Fruit fly (Drosophila melanogaster): Measurements from ENCODE around the gene CG14696.

Gene CG14696

DNA sequence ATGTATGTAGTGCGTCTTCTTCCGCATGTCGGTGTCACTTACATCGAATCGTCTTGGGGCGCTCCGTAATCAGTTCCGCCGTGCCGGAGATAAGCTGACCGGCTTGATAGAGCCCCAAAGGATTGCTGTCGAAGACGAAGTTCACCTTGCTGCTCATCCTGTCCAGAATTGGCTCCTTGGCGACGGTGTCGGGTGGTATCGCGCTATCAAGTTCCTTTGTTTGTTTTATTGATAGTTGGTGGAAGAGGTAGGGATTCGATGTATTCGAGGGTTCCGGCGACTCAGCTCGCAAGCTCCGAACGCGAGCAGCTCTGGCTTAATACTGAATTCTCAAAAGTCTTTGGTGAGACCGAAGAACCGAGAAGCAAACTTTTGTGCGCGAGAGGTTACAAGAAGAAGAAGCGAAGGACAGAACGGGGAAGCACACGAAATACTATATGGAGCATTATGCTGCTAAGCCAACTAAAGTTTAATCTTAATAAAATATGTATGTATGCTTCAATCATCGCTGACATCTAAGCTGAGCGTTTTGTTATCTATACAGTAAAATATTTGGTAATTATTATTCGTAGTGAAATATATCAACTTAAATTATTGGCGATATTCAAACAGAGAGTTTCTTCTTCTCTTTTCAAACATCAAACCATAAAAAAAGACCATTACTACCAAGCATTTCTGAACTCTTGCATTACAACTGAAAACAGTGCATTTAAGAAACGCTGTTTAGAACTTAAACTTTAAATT is at the start of gene CG14696:
CG14696 (minus strand) TSS at position 324 of the 744 bp plus-strand sequence.
- no peak for TF ChIP-seq CG12605 (GFP tag; IDR thresholded peaks at IDR 0.05)

DNA sequence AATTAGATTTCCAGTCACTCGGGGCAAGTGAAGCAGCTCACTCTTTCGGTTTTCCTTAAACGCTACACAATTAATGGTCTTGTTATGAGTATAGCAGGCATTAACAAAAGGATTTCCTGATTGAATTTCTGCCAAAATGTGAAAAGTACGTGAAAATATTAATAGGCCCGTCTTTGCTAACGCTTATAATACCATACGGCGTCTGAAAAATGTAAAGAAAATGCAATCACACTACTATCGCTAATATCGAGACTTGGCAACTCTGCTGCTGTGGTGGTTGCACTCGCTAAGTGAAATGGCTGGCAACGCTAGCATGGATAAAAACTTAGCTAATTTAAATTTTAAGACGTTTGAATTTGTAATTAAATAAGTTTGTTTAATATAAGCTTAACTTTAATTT is 8.5 kb upstream of the CG14696 start, which contains the start of gene CG6621:
CG6621 (minus strand) TSS at position 205 of the 400 bp plus-strand sequence.
- TF ChIP-seq Ets98B (GFP tag; IDR thresholded peaks at IDR 0.05) = no peak
- TF ChIP-seq CG13204 (GFP tag; optimal IDR thresholded peaks at IDR 0.05) = no peak
- no peak for TF ChIP-seq EcR (GFP tag; optimal IDR thresholded peaks at IDR 0.05)
- TF ChIP-seq CG17806 (tag; optimal IDR thresholded peaks at IDR 0.05) = no peak
- no peak for TF ChIP-seq CG12605 (GFP tag; IDR thresholded peaks at IDR 0.05)
- TF ChIP-seq D1 (tag; optimal IDR thresholded peaks at IDR 0.05) = no peak

DNA sequence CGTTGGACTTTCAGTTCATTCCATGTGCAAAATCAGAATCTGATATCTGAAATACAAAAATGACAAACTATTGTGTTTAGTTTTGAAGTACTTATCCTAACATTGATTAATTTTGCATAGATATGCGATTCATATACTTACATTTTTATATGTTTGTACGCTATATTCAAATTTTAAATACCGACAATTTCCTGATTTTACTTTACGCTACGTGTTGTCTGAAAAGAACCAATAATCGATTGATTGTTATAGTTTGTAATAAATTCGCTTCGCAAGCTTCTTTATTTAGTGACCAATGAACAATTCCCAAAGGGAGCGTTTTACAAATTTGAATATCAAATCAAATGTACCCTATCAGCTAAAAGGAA is 4.7 kb upstream of the CG14696 start, which contains the start of gene Ak3:
Ak3 (minus strand) TSS at position 69 of the 368 bp plus-strand sequence.
- TF ChIP-seq Pif1A (GFP tag; optimal IDR thresholded peaks at IDR 0.05) (no peak), CG13204 (GFP tag; optimal IDR thresholded peaks at IDR 0.05) (no peak), Pif1B (GFP tag; optimal IDR thresholded peaks at IDR 0.05) (no peak), fd96Ca (GFP tag; IDR thresholded peaks at IDR 0.05) (no peak), CG4496 (GFP tag; IDR thresholded peaks at IDR 0.05) (no peak), CG10348 (GFP tag; IDR thresholded peaks at IDR 0.05) (no peak), CG15710 (tag; optimal IDR thresholded peaks at IDR 0.05) (no peak), gl (tag; optimal IDR thresholded peaks at IDR 0.05) (no peak), CG17806 (tag; optimal IDR thresholded peaks at IDR 0.05) (no peak), CG8301 (tag; optimal IDR thresholded peaks at IDR 0.05) (no peak), CG12605 (GFP tag; IDR thresholded peaks at IDR 0.05) (no peak), CG9948 (tag; optimal IDR thresholded peaks at IDR 0.05) (no peak)

DNA sequence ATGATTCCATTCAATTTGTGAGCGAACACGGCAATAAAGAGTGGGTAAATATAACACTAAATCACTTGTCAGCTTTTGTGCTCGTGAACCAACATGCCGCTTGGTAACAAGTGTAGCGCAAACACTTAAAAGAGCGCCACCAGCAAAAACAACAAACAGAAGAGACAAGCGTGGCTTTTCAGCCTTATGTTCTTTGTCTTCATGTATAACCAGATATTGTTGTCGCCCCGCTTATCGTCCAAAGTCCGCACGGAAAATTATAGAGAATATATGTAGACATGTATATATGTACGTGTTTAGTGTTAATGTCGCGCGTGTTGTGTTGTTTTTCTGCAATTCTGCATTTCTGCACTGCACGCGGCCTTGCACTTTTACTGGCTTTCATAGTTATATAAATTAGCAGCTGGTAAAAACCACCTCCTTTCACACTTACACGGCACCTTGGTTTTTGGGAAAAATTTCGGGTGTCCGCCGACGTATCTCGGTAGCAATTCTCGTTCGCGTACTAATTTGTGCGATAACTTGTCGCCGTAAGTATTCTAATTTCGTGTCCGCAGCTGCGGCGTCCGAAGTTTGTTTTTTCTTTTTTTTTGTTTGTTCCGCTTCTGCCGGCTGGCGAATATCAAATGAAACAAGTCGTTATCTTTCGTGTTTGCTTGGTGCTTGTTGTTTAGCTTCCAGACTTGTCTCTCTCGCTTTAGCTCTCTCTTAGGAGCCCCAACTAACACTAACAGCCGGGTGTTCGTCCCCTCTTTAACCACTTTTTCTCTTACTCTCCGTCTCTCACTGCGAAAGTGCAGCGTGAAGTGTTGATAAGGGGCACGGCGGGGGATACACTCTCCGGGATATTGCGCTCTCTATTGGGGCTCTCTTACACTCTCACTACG is 4.1 kb upstream of the CG14696 start:
- peak; percentile 36 for TF ChIP-seq CG34367 (tag; optimal IDR thresholded peaks at IDR 0.05)
- peak; percentile 37 for TF ChIP-seq CG17806 (tag; optimal IDR thresholded peaks at IDR 0.05)
- TF ChIP-seq rn (GFP tag; IDR thresholded peaks at IDR 0.05) = peak; percentile 28; the same call in 1 of the 2 replicates
- TF ChIP-seq CG12605 (GFP tag; IDR thresholded peaks at IDR 0.05) = peak; percentile 90
- TF ChIP-seq CG9948 (tag; optimal IDR thresholded peaks at IDR 0.05) = no peak
- peak; percentile 56 for TF ChIP-seq Pif1A (GFP tag; optimal IDR thresholded peaks at IDR 0.05)
- peak; percentile 54 for TF ChIP-seq Pif1B (GFP tag; optimal IDR thresholded peaks at IDR 0.05)
- TF ChIP-seq CG4496 (GFP tag; IDR thresholded peaks at IDR 0.05) = peak; percentile 78
- peak; percentile 26 for TF ChIP-seq Snoo (tag; optimal IDR thresholded peaks at IDR 0.05)
- TF ChIP-seq fd96Ca (GFP tag; IDR thresholded peaks at IDR 0.05) = peak; percentile 71
- TF ChIP-seq CG8301 (tag; optimal IDR thresholded peaks at IDR 0.05) = peak; percentile 51
- TF ChIP-seq CG10348 (GFP tag; IDR thresholded peaks at IDR 0.05) = no peak
- peak; percentile 7 for TF ChIP-seq D1 (tag; optimal IDR thresholded peaks at IDR 0.05)
- TF ChIP-seq CG32121 (GFP tag; IDR thresholded peaks at IDR 0.05) = peak; percentile 57; the same call in 1 of the 2 replicates
- peak; percentile 90 for TF ChIP-seq CG13204 (GFP tag; optimal IDR thresholded peaks at IDR 0.05)
- peak; percentile 94 for TF ChIP-seq gl (tag; optimal IDR thresholded peaks at IDR 0.05)
- peak; percentile 35 for TF ChIP-seq CG15710 (tag; optimal IDR thresholded peaks at IDR 0.05)
- peak; percentile 74 for TF ChIP-seq CG14655 (GFP tag; optimal IDR thresholded peaks at IDR 0.05)
- TF ChIP-seq Ets98B (GFP tag; IDR thresholded peaks at IDR 0.05) = peak; percentile 82
- peak; percentile 24 for TF ChIP-seq EcR (GFP tag; optimal IDR thresholded peaks at IDR 0.05)
- TF ChIP-seq CG8159 (tag; optimal IDR thresholded peaks at IDR 0.05) = peak; percentile 60

DNA sequence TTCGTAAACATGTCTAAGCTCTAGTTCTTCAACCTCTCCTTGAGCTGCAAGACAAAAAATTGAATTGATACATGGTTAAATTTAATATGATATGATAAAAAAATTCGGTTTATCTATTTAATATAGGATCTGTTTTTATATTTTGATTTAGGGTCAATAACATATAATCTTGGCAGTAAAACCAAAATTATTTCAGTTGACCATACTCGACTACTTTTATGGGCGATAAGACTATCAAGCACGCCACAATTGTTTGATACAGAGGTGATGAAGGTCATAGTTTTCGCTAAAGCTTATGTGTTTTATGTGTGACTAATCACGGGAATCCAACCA is 3.5 kb upstream of the CG14696 start:
- TF ChIP-seq CG13204 (GFP tag; optimal IDR thresholded peaks at IDR 0.05) (no peak), CG4496 (GFP tag; IDR thresholded peaks at IDR 0.05) (no peak)

DNA sequence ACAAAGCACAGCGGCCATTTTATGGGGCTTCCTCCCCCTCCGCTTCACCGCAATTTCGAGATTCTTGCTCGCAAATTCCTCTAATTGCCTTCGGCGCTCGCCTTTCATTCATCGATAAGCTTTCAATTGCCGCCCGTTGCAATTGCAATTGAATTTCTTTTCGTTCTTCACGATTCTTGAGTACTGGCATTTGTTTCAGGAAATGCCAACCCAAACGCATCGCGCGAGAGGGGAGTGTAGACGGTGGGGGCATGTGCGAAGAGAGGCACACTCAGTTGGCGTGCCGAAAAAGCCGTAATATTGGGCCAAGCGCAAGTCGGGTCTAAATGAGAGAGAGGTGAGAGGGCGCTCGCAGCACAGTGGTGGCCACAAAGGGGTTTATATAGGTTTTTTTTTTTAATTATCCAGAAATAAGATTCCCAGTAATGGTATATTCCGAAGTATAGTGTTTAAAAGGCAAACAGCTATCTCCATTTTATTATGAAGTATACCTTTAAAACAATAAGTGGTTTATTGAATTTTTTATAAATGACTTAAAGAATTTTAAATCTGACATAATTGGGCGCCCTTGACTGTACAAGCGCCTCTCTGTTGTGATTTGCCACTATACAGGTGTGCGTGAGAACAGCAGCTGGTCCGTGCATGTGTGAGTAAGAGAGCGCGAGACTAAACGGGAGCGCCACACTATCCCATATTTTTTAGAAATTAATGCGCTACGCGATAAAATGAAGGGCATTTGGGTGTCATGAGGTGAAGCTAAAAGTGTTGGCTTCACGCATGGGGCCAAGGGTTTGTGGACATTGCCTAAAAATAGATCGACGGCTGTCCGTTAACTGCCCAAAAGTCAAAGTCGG is 1.9 kb upstream of the CG14696 start:
- peak; percentile 86 for TF ChIP-seq Pif1B (GFP tag; optimal IDR thresholded peaks at IDR 0.05)
- peak; percentile 93 for TF ChIP-seq CG4496 (GFP tag; IDR thresholded peaks at IDR 0.05)
- peak; percentile 89 for TF ChIP-seq CG15710 (tag; optimal IDR thresholded peaks at IDR 0.05)
- TF ChIP-seq gl (tag; optimal IDR thresholded peaks at IDR 0.05) = peak; percentile 41
- peak; percentile 86 for TF ChIP-seq Ets98B (GFP tag; IDR thresholded peaks at IDR 0.05)
- TF ChIP-seq CG8301 (tag; optimal IDR thresholded peaks at IDR 0.05) = peak; percentile 89
- peak; percentile 93 for TF ChIP-seq CG32121 (GFP tag; IDR thresholded peaks at IDR 0.05)
- peak; percentile 89 for TF ChIP-seq CG8159 (tag; optimal IDR thresholded peaks at IDR 0.05)
- TF ChIP-seq Snoo (tag; optimal IDR thresholded peaks at IDR 0.05) = peak; percentile 87
- peak; percentile 86 for TF ChIP-seq CG17806 (tag; optimal IDR thresholded peaks at IDR 0.05)
- TF ChIP-seq Pif1A (GFP tag; optimal IDR thresholded peaks at IDR 0.05) = peak; percentile 91
- peak; percentile 83 for TF ChIP-seq CG9948 (tag; optimal IDR thresholded peaks at IDR 0.05)
- TF ChIP-seq EcR (GFP tag; optimal IDR thresholded peaks at IDR 0.05) = peak; percentile 24
- TF ChIP-seq CG13204 (GFP tag; optimal IDR thresholded peaks at IDR 0.05) = peak; percentile 64
- TF ChIP-seq CG12605 (GFP tag; IDR thresholded peaks at IDR 0.05) = peak; percentile 81
- TF ChIP-seq D1 (tag; optimal IDR thresholded peaks at IDR 0.05) = peak; percentile 66
- peak; percentile 38 for TF ChIP-seq rn (GFP tag; IDR thresholded peaks at IDR 0.05)
- TF ChIP-seq CG14655 (GFP tag; optimal IDR thresholded peaks at IDR 0.05) = peak; percentile 90
- peak; percentile 80 for TF ChIP-seq CG34367 (tag; optimal IDR thresholded peaks at IDR 0.05)
- peak; percentile 69; the same call in 1 of the 2 replicates for TF ChIP-seq CG10348 (GFP tag; IDR thresholded peaks at IDR 0.05)
- peak; percentile 78 for TF ChIP-seq fd96Ca (GFP tag; IDR thresholded peaks at IDR 0.05)
